Worm (Caenorhabditis elegans): ENCODE results near the gene srw-68.

The srw-68 gene

DNA sequence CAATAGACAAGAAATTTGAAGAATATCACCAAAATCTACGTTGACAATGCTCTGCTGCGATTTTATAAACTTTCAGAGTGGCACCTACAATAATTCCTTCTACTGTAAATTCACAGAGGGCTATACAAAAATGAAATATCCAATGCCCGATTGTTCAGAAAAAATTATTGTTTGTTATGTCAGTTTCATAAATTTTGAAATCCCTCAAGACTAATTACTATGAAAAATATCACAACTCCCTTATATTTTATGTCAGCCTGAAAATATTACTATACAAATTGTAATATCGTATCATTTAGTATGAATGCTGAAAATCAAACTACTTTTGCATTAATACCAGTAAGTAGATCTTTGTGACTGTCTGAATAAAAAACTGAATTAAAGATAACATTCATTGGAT is 25.9 kb downstream of the srw-68 start, which contains the start of gene srx-60:
Gene srx-60 (plus strand): TSS at position 301 of the 400 bp plus-strand sequence.
- TF ChIP-seq eor-1 (tag; optimal IDR thresholded peaks at IDR 0.05), result no peak
- no peak for TF ChIP-seq nhr-28 (tag; optimal IDR thresholded peaks at IDR 0.05)
- TF ChIP-seq elt-3 (tag; optimal IDR thresholded peaks at IDR 0.05), result no peak
- TF ChIP-seq ztf-4 (tag; optimal IDR thresholded peaks at IDR 0.05), result no peak

ce11 chrV:7400095-7400494 is 26.4 kb downstream of the srw-68 start, which contains the start of gene cnc-9:
TSS of gene cnc-9 (minus strand) at chrV:7400195.
- TF ChIP-seq elt-1 (tag; optimal IDR thresholded peaks at IDR 0.05), result no peak
- TF ChIP-seq nhr-12 (tag; optimal IDR thresholded peaks at IDR 0.05), result no peak
- no peak for TF ChIP-seq lin-39 (tag; optimal IDR thresholded peaks at IDR 0.05)
- no peak for TF ChIP-seq ama-1 (optimal IDR thresholded peaks at IDR 0.05)
- no peak for TF ChIP-seq jun-1 (tag; optimal IDR thresholded peaks at IDR 0.05)
- no peak for TF ChIP-seq egl-5 (tag; optimal IDR thresholded peaks at IDR 0.05)
- no peak for TF ChIP-seq fkh-2 (tag; optimal IDR thresholded peaks at IDR 0.05)

ce11 chrV:7399202-7399601 is 27.3 kb downstream of the srw-68 start, which contains the start of gene gst-41:
TSS of gene gst-41 (minus strand) at chrV:7399302.
- TF ChIP-seq nhr-76 (tag; optimal IDR thresholded peaks at IDR 0.05) (no peak), jun-1 (tag; optimal IDR thresholded peaks at IDR 0.05) (no peak), nhr-43 (tag; optimal IDR thresholded peaks at IDR 0.05; ENCODE audit: poor library complexity, severe bottlenecking) (no peak), unc-62 (GFP tag; optimal IDR thresholded peaks at IDR 0.05) (no peak), fkh-2 (tag; optimal IDR thresholded peaks at IDR 0.05) (no peak), nhr-23 (tag; optimal IDR thresholded peaks at IDR 0.05) (no peak), unc-39 (tag; optimal IDR thresholded peaks at IDR 0.05) (no peak), nhr-28 (tag; optimal IDR thresholded peaks at IDR 0.05) (no peak), elt-2 (tag; optimal IDR thresholded peaks at IDR 0.05) (no peak), nfya-1 (tag; optimal IDR thresholded peaks at IDR 0.05; ENCODE audit: insufficient read depth) (no peak), nhr-67 (tag; optimal IDR thresholded peaks at IDR 0.05) (no peak), ceh-16 (tag; optimal IDR thresholded peaks at IDR 0.05) (no peak), daf-12 (tag; optimal IDR thresholded peaks at IDR 0.05) (no peak), fos-1 (tag; optimal IDR thresholded peaks at IDR 0.05) (no peak), ztf-11 (tag; optimal IDR thresholded peaks at IDR 0.05) (no peak), sea-2 (GFP tag; optimal IDR thresholded peaks at IDR 0.05) (no peak), lsy-12 (tag; optimal IDR thresholded peaks at IDR 0.05) (no peak), egl-27 (tag; optimal IDR thresholded peaks at IDR 0.05) (no peak)

- TF ChIP-seq egl-27 (tag; optimal IDR thresholded peaks at IDR 0.05) (no peak), snpc-4 (tag; optimal IDR thresholded peaks at IDR 0.05) (no peak), ceh-28 (tag; optimal IDR thresholded peaks at IDR 0.05) (no peak), nfya-1 (tag; optimal IDR thresholded peaks at IDR 0.05; ENCODE audit: insufficient read depth) (no peak), elt-2 (tag; optimal IDR thresholded peaks at IDR 0.05) (no peak)
Observed at ce11 chrV:7395359-7395758, 31.1 kb downstream of the srw-68 start, which contains the start of gene srx-9. TSS of gene srx-9 (minus strand) at chrV:7395459.

ce11 chrV:7391933-7392332 is 34.6 kb downstream of the srw-68 start, which contains the start of gene fbxa-105:
TSS of gene fbxa-105 (minus strand) at chrV:7392029.
- TF ChIP-seq pha-4 (tag; optimal IDR thresholded peaks at IDR 0.05) (peak; percentile 48), fos-1 (tag; optimal IDR thresholded peaks at IDR 0.05) (no peak), elt-2 (tag; optimal IDR thresholded peaks at IDR 0.05) (peak; percentile 60), nhr-25 (tag; optimal IDR thresholded peaks at IDR 0.05) (no peak), fkh-10 (GFP tag; optimal IDR thresholded peaks at IDR 0.05) (no peak), nhr-28 (tag; optimal IDR thresholded peaks at IDR 0.05) (no peak), ceh-82 (tag; optimal IDR thresholded peaks at IDR 0.05) (no peak), nhr-12 (tag; optimal IDR thresholded peaks at IDR 0.05) (no peak), ama-1 (optimal IDR thresholded peaks at IDR 0.05) (no peak), nhr-67 (tag; optimal IDR thresholded peaks at IDR 0.05) (no peak), zag-1 (tag; optimal IDR thresholded peaks at IDR 0.05) (no peak), mdl-1 (tag; optimal IDR thresholded peaks at IDR 0.05) (no peak), elt-1 (tag; optimal IDR thresholded peaks at IDR 0.05) (no peak), pqm-1 (tag; optimal IDR thresholded peaks at IDR 0.05) (peak; percentile 9), jun-1 (tag; optimal IDR thresholded peaks at IDR 0.05) (no peak), mml-1 (tag; optimal IDR thresholded peaks at IDR 0.05) (no peak), sea-2 (GFP tag; optimal IDR thresholded peaks at IDR 0.05) (no peak), elt-3 (tag; optimal IDR thresholded peaks at IDR 0.05) (no peak), egl-5 (tag; optimal IDR thresholded peaks at IDR 0.05) (no peak), nhr-76 (tag; optimal IDR thresholded peaks at IDR 0.05) (no peak), fkh-2 (tag; optimal IDR thresholded peaks at IDR 0.05) (no peak)
